Worm (Caenorhabditis elegans): ENCODE data around the gene mrpl-20.

The mrpl-20 gene

ce11 chrII:13291406-13292124, 46.5 kb upstream of the mrpl-20 start (continued):
- TF ChIP-seq egl-5 (tag; optimal IDR thresholded peaks at IDR 0.05) (peak; percentile 46), elt-1 (tag; optimal IDR thresholded peaks at IDR 0.05) (peak; percentile 45)

- TF ChIP-seq snpc-4 (tag; optimal IDR thresholded peaks at IDR 0.05) (no peak), hmg-11 (tag; optimal IDR thresholded peaks at IDR 0.05) (no peak), elt-2 (tag; optimal IDR thresholded peaks at IDR 0.05) (no peak), fkh-2 (tag; optimal IDR thresholded peaks at IDR 0.05) (no peak), nhr-43 (tag; optimal IDR thresholded peaks at IDR 0.05; ENCODE audit: poor library complexity, severe bottlenecking) (peak; percentile 38), egl-27 (tag; optimal IDR thresholded peaks at IDR 0.05) (no peak), ceh-28 (tag; optimal IDR thresholded peaks at IDR 0.05) (peak; percentile 25), nhr-23 (tag; optimal IDR thresholded peaks at IDR 0.05) (peak; percentile 73), lin-39 (tag; optimal IDR thresholded peaks at IDR 0.05) (no peak), nhr-12 (tag; optimal IDR thresholded peaks at IDR 0.05) (no peak), elt-3 (tag; optimal IDR thresholded peaks at IDR 0.05) (peak in 2 of 3 experiments; percentile 13 to 22), unc-62 (GFP tag; optimal IDR thresholded peaks at IDR 0.05) (no peak), unc-39 (tag; optimal IDR thresholded peaks at IDR 0.05) (no peak), nhr-11 (tag; optimal IDR thresholded peaks at IDR 0.05) (no peak), nhr-76 (tag; optimal IDR thresholded peaks at IDR 0.05) (no peak), nhr-25 (tag; optimal IDR thresholded peaks at IDR 0.05) (no peak), nhr-28 (tag; optimal IDR thresholded peaks at IDR 0.05) (no peak)
Observed at ce11 chrII:13292913-13293312, 45.2 kb upstream of the mrpl-20 start.

- TF ChIP-seq fkh-10 (GFP tag; optimal IDR thresholded peaks at IDR 0.05) (no peak), nhr-23 (tag; optimal IDR thresholded peaks at IDR 0.05) (peak; percentile 58), mml-1 (tag; optimal IDR thresholded peaks at IDR 0.05) (no peak)
Observed at ce11 chrII:13293502-13293901, 44.6 kb upstream of the mrpl-20 start.

ce11 chrII:13297283-13297682, 40.8 kb upstream of the mrpl-20 start:
- TF ChIP-seq lin-39 (tag; optimal IDR thresholded peaks at IDR 0.05) (no peak), fkh-10 (GFP tag; optimal IDR thresholded peaks at IDR 0.05) (no peak), nhr-23 (tag; optimal IDR thresholded peaks at IDR 0.05) (no peak), R02D3.7 (tag; optimal IDR thresholded peaks at IDR 0.05) (no peak), ceh-9 (tag; optimal IDR thresholded peaks at IDR 0.05) (no peak), ztf-11 (tag; optimal IDR thresholded peaks at IDR 0.05) (no peak)

- TF ChIP-seq fkh-2 (tag; optimal IDR thresholded peaks at IDR 0.05) (no peak), fkh-10 (GFP tag; optimal IDR thresholded peaks at IDR 0.05) (no peak), nhr-25 (tag; optimal IDR thresholded peaks at IDR 0.05) (no peak)
Observed at ce11 chrII:13297935-13298334, 40.1 kb upstream of the mrpl-20 start.

ce11 chrII:13298534-13298933, 39.5 kb upstream of the mrpl-20 start:
- TF ChIP-seq ceh-82 (tag; optimal IDR thresholded peaks at IDR 0.05) = no peak
- TF ChIP-seq nhr-28 (tag; optimal IDR thresholded peaks at IDR 0.05) = no peak
- TF ChIP-seq ztf-4 (tag; optimal IDR thresholded peaks at IDR 0.05) = no peak
- TF ChIP-seq pha-4 (tag; optimal IDR thresholded peaks at IDR 0.05) = peak; percentile 38
- no peak for TF ChIP-seq lin-15B (tag; optimal IDR thresholded peaks at IDR 0.05)
- TF ChIP-seq nhr-77 (tag; optimal IDR thresholded peaks at IDR 0.05) = no peak
- TF ChIP-seq elt-3 (tag; optimal IDR thresholded peaks at IDR 0.05) = no peak
- TF ChIP-seq fkh-10 (GFP tag; optimal IDR thresholded peaks at IDR 0.05) = no peak
- peak; percentile 62 for TF ChIP-seq skn-1 (tag; optimal IDR thresholded peaks at IDR 0.05)
- no peak for TF ChIP-seq mdl-1 (tag; optimal IDR thresholded peaks at IDR 0.05)
- no peak for TF ChIP-seq nhr-11 (tag; optimal IDR thresholded peaks at IDR 0.05)
- no peak for TF ChIP-seq daf-12 (tag; optimal IDR thresholded peaks at IDR 0.05)
- no peak for TF ChIP-seq mml-1 (tag; optimal IDR thresholded peaks at IDR 0.05)
- no peak for TF ChIP-seq hmg-11 (tag; optimal IDR thresholded peaks at IDR 0.05)
- no peak for TF ChIP-seq nhr-76 (tag; optimal IDR thresholded peaks at IDR 0.05)
- TF ChIP-seq nhr-25 (tag; optimal IDR thresholded peaks at IDR 0.05) = no peak
- TF ChIP-seq fkh-2 (tag; optimal IDR thresholded peaks at IDR 0.05) = no peak
- no peak for TF ChIP-seq ZK546.5 (tag; optimal IDR thresholded peaks at IDR 0.05)
- TF ChIP-seq elt-1 (tag; optimal IDR thresholded peaks at IDR 0.05) = no peak
- no peak for TF ChIP-seq nhr-43 (tag; optimal IDR thresholded peaks at IDR 0.05; ENCODE audit: poor library complexity, severe bottlenecking)
- TF ChIP-seq jun-1 (tag; optimal IDR thresholded peaks at IDR 0.05) = peak; percentile 7
- TF ChIP-seq pqm-1 (tag; optimal IDR thresholded peaks at IDR 0.05) = peak; percentile 98
- no peak for TF ChIP-seq eor-1 (tag; optimal IDR thresholded peaks at IDR 0.05)
- no peak for TF ChIP-seq ceh-9 (tag; optimal IDR thresholded peaks at IDR 0.05)
- TF ChIP-seq nhr-23 (tag; optimal IDR thresholded peaks at IDR 0.05) = no peak
- peak; percentile 54 for TF ChIP-seq ama-1 (optimal IDR thresholded peaks at IDR 0.05)
- no peak for TF ChIP-seq nhr-12 (tag; optimal IDR thresholded peaks at IDR 0.05)
- TF ChIP-seq fos-1 (tag; optimal IDR thresholded peaks at IDR 0.05) = no peak
- TF ChIP-seq tbx-2 (tag; optimal IDR thresholded peaks at IDR 0.05) = no peak
- peak; percentile 99 for TF ChIP-seq elt-2 (tag; optimal IDR thresholded peaks at IDR 0.05)
- no peak for TF ChIP-seq unc-39 (tag; optimal IDR thresholded peaks at IDR 0.05)
- TF ChIP-seq sea-2 (GFP tag; optimal IDR thresholded peaks at IDR 0.05) = no peak
- no peak for TF ChIP-seq nhr-67 (tag; optimal IDR thresholded peaks at IDR 0.05)
